Fruit fly (Drosophila melanogaster) whole organism, embryonic: Measurements from ENCODE around the gene wls.

Experiments
- CG13123 ChIP-seq: fragments of 200-800 bp; sonication (Bioruptor generic); optimal IDR thresholded peaks from 2 replicates; lab custom pipeline; 2016; ENCODE audit warnings: missing biosample characterization, missing genetic modification characterization
- CG30020 ChIP-seq: fragments of 200-800 bp; optimal IDR thresholded peaks from 2 replicates; lab custom pipeline; 2019; ENCODE audit warnings: missing biosample characterization, mild to moderate bottlenecking, missing genetic modification characterization, moderate library complexity
- CG4360 ChIP-seq: fragments of 200-800 bp; sonication (Bioruptor generic); IDR thresholded peaks from 2 replicates; pipeline ENCODE4 v1.3.6; 2022; ENCODE audit warnings: missing biosample characterization, missing genetic modification characterization
- CG8388 ChIP-seq: fragments of 200-800 bp; sonication (Bioruptor generic); optimal IDR thresholded peaks from 2 replicates; lab custom pipeline; 2019; ENCODE audit warnings: missing biosample characterization, mild to moderate bottlenecking, missing genetic modification characterization, moderate library complexity
- crol ChIP-seq: fragments of 200-800 bp; sonication (Bioruptor generic); IDR thresholded peaks from 2 replicates; pipeline ENCODE4 v1.3.6; 2022; ENCODE audit warnings: missing biosample characterization, missing genetic modification characterization
- pb ChIP-seq: fragments of 200-800 bp; sonication (Bioruptor generic); optimal IDR thresholded peaks from 3 replicates; lab custom pipeline; 2016; ENCODE audit warnings: missing biosample characterization, missing genetic modification characterization

DNA sequence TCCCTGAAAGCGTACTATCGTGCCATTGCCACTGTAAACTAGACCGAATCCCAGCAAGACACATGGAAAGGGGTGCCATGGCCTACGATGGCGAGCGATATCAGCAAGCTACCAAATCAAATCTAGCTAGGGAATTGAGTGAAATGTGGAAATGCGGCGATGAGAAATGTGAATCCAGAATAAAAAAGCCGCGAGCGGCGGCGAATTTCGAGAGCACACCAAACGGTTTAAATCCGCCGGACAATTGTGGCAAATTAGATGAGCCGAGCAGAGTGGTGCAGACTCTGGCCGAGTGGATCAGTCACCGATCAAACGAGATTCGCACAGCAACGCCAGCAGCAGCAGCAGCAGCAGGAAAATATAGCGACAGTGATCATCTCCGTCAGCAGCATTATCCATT is 31.6 kb upstream of the wls start, which contains the start of gene nkt:
- TF ChIP-seq CG4360 (GFP tag; lab: Robert Waterston, UW) (no peak), crol (no peak), CG8388 (no peak), CG13123 (GFP tag; lab: Kevin White, UChicago) (no peak), pb (GFP tag; lab: Kevin White, UChicago) (no peak), CG30020 (tag; lab: Kevin White, UChicago) (no peak)
